Comparison of ENCODE assay signal across 2 fruit fly cellular contexts in the genomic region with DNA sequence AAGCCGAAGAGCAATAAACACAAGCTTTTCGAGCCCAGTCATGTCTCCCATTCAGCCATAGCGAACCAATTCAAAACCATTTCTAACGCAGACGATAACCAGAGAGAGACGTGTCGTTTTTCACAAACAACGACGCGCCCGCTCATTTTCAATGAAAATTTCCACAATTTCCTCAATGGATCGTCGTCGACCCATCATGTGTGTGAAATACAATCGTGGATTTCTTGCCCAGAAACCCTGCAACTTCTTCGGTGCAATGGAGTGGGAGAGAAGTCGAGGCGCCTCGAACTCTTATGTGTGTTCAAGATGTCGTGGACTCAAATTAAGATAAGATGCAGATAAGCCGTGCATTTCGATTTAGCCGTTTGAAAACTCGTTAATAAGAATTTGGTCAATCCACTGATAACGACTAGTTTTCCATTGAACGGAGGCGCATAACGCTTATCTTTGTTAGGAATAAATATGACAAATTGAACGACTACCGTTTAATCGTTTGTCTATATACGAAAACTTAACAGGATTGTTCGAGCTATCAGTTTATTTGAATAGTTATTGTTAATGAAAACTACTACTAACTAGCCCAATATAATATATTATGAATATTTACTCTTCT.
TF ChIP-seq lines count a peak whose summit lies in the region.

No protein-coding gene starts in this region.

- no peak for TF ChIP-seq CTCF in whole organism, embryonic (GFP tag; optimal IDR thresholded peaks at IDR 0.05; lab: Kevin White, UChicago)

TF ChIP-seq in whole organism, embryonic, 481 proteins besides CTCF, POLR2A, EP300 and RAD21:
- 0 out of 3 replicates have a peak, but pooled peaks have one; percentile 26 for TF ChIP-seq ci (GFP tag; IDR thresholded peaks at IDR 0.05; lab: Robert Waterston, UW)
- TF ChIP-seq CG14860 (GFP tag; IDR thresholded peaks at IDR 0.05; lab: Robert Waterston, UW; ENCODE audit: partially characterized antibody): no peak
- 0 out of 3 replicates have a peak, but pooled peaks have one; percentile 22 for TF ChIP-seq z (GFP tag; IDR thresholded peaks at IDR 0.05; lab: Robert Waterston, UW)
- no peak for TF ChIP-seq cad (GFP tag; optimal IDR thresholded peaks at IDR 0.05; lab: Kevin White, UChicago)
- no peak for TF ChIP-seq tna (GFP tag; IDR thresholded peaks at IDR 0.05; lab: Robert Waterston, UW; ENCODE audit: partially characterized antibody)
- 0 out of 3 replicates have a peak, but pooled peaks have one; percentile 26 for TF ChIP-seq so (GFP tag; IDR thresholded peaks at IDR 0.05; lab: Robert Waterston, UW)
- TF ChIP-seq esg (GFP tag; conservative IDR thresholded peaks at IDR 0.05; lab: Robert Waterston, UW): no peak
- no peak for TF ChIP-seq zf30C (GFP tag; optimal IDR thresholded peaks at IDR 0.05; lab: Kevin White, UChicago)
- TF ChIP-seq CG4328 (GFP tag; optimal IDR thresholded peaks at IDR 0.05; lab: Kevin White, UChicago): no peak
- no peak for TF ChIP-seq ato (GFP tag; IDR thresholded peaks at IDR 0.05; lab: Robert Waterston, UW; ENCODE audit: partially characterized antibody)
- TF ChIP-seq grn (GFP tag; optimal IDR thresholded peaks at IDR 0.05; lab: Kevin White, UChicago): peak; percentile 70
- TF ChIP-seq CG15479 (GFP tag; optimal IDR thresholded peaks at IDR 0.05; lab: Kevin White, UChicago): peak; percentile 95
- no peak for TF ChIP-seq Antp (GFP tag; optimal IDR thresholded peaks at IDR 0.05; lab: Kevin White, UChicago)
- TF ChIP-seq D (optimal IDR thresholded peaks at IDR 0.05; lab: Kevin White, UChicago): peak; percentile 71
- TF ChIP-seq D (GFP tag; optimal IDR thresholded peaks at IDR 0.05; lab: Kevin White, UChicago): no peak
- TF ChIP-seq pros (GFP tag; optimal IDR thresholded peaks at IDR 0.05; lab: Kevin White, UChicago): peak; percentile 54
- TF ChIP-seq CG2199 (GFP tag; IDR thresholded peaks at IDR 0.05; lab: Robert Waterston, UW): peak; percentile 78; the same call in 1 of the 3 replicates
- TF ChIP-seq sens (GFP tag; lab: Kevin White, UChicago): peak; percentile 67
- TF ChIP-seq zen (tag; optimal IDR thresholded peaks at IDR 0.05; lab: Kevin White, UChicago): peak; percentile 13
- peak; percentile 65 for TF ChIP-seq twi (tag; optimal IDR thresholded peaks at IDR 0.05; lab: Kevin White, UChicago)
- TF ChIP-seq chinmo (GFP tag; IDR thresholded peaks at IDR 0.05; lab: Robert Waterston, UW; ENCODE audit: partially characterized antibody): 0 out of 4 replicates have a peak, but pooled peaks have one; percentile 5
- no peak for TF ChIP-seq gfzf (GFP tag; optimal IDR thresholded peaks at IDR 0.05; lab: Kevin White, UChicago)
- TF ChIP-seq exex (tag; optimal IDR thresholded peaks at IDR 0.05; lab: Kevin White, UChicago): peak; percentile 71
- TF ChIP-seq Xrp1 (GFP tag; IDR thresholded peaks at IDR 0.05; lab: Robert Waterston, UW): no peak
- no peak for TF ChIP-seq CG11723 (GFP tag; optimal IDR thresholded peaks at IDR 0.05; lab: Kevin White, UChicago)

TF ChIP-seq in whole organism, prepupa, 60 proteins besides CTCF, POLR2A, EP300 and RAD21:
- TF ChIP-seq Blimp-1 (GFP tag; optimal IDR thresholded peaks at IDR 0.05; lab: Kevin White, UChicago): no peak
- TF ChIP-seq CG8119 (GFP tag; IDR thresholded peaks at IDR 0.05; lab: Robert Waterston, UW): no peak
- 0 out of 3 replicates have a peak, but pooled peaks have one; percentile 17 for TF ChIP-seq CG6163 (GFP tag; IDR thresholded peaks at IDR 0.05; lab: Robert Waterston, UW)
